Fruit fly (Drosophila melanogaster): ENCODE results near the gene CG7991.

- no peak for TF ChIP-seq ovo (GFP tag; optimal IDR thresholded peaks at IDR 0.05)
- TF ChIP-seq Crg-1 (GFP tag; optimal IDR thresholded peaks at IDR 0.05), result no peak
- no peak for TF ChIP-seq CG7101 (tag; optimal IDR thresholded peaks at IDR 0.05)
- no peak for TF ChIP-seq CG12768 (GFP tag; optimal IDR thresholded peaks at IDR 0.05)
- TF ChIP-seq Clk (GFP tag; optimal IDR thresholded peaks at IDR 0.05), result no peak
- TF ChIP-seq CG1620 (GFP tag; optimal IDR thresholded peaks at IDR 0.05), result no peak
- no peak for TF ChIP-seq CG5204 (GFP tag; optimal IDR thresholded peaks at IDR 0.05)
- no peak for TF ChIP-seq tj (GFP tag; optimal IDR thresholded peaks at IDR 0.05)
- TF ChIP-seq Hr96 (GFP tag; optimal IDR thresholded peaks at IDR 0.05), result no peak
- no peak for TF ChIP-seq CG33017 (tag; optimal IDR thresholded peaks at IDR 0.05)
- no peak for TF ChIP-seq toe (GFP tag; optimal IDR thresholded peaks at IDR 0.05)
These were observed 19.8 kb downstream of the CG7991 start, which contains the start of gene CG12011 for dm6 chr3L:1694317-1694716.

All from whole organism, adult.